Worm (Caenorhabditis elegans): ENCODE data around the gene F44E5.5.

ce11 chrII:11788025-11788424, 28.6 kb downstream of the F44E5.5 start:
- TF ChIP-seq pes-1 (GFP tag; IDR thresholded peaks at IDR 0.05) (no peak), ama-1 (optimal IDR thresholded peaks at IDR 0.05) (no peak), scrt-1 (GFP tag; IDR thresholded peaks at IDR 0.05) (no peak), hmg-4 (GFP tag; optimal IDR thresholded peaks at IDR 0.05) (no peak), tra-4 (tag; optimal IDR thresholded peaks at IDR 0.05) (no peak), flt-1 (GFP tag; IDR thresholded peaks at IDR 0.05) (no peak), hmbx-1 (tag; optimal IDR thresholded peaks at IDR 0.05) (no peak)
